Worm (Caenorhabditis elegans): Measurements from ENCODE around the gene C47D12.2.
"Not testable (repeated sequence)": the region's sequence is repeated elsewhere in the genome, so short reads cannot be mapped to it uniquely, and the experiment has no call there.

C47D12.2 gene

ce11 chrII:11689941-11690340, 13.8 kb downstream of the C47D12.2 start:
- TF ChIP-seq sea-1 (GFP tag; conservative IDR thresholded peaks at IDR 0.05) (no peak), ceh-36 (tag; optimal IDR thresholded peaks at IDR 0.05) (no peak), tbx-11 (GFP tag; IDR thresholded peaks at IDR 0.05) (no peak), B0310.2 (tag; optimal IDR thresholded peaks at IDR 0.05) (no peak), ets-7 (tag; optimal IDR thresholded peaks at IDR 0.05) (no peak), F13C5.2 (tag; optimal IDR thresholded peaks at IDR 0.05) (no peak), hmbx-1 (tag; optimal IDR thresholded peaks at IDR 0.05) (no peak), ceh-13 (GFP tag; optimal IDR thresholded peaks at IDR 0.05) (no peak), pes-1 (GFP tag; IDR thresholded peaks at IDR 0.05) (no peak), tbx-37 (GFP tag; conservative IDR thresholded peaks at IDR 0.05) (no peak), hnd-1 (tag; optimal IDR thresholded peaks at IDR 0.05) (no peak), hmg-4 (GFP tag; optimal IDR thresholded peaks at IDR 0.05) (no peak)

DNA sequence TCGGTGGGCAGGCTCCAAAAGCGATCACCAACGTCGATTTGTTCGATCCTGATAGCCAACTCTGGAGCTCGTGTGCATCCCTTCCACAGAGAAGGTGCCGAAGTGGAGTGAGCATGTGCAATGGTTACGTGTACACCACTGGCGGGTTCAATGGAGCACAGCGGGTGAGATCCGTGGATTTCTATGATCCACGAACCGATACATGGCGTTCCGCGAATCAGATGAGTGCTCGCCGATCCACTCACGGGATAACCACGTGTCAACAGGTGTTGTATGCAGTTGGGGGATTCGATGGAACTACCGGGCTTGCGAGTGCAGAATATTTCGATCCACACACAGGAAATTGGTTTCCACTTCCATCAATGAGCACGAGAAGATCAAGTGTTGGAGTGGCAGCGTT, 14.8 kb downstream of the C47D12.2 start:
- TF ChIP-seq pes-1 (GFP tag; IDR thresholded peaks at IDR 0.05) (no peak), flt-1 (GFP tag; IDR thresholded peaks at IDR 0.05) (no peak), hnd-1 (tag; optimal IDR thresholded peaks at IDR 0.05) (no peak), ets-7 (tag; optimal IDR thresholded peaks at IDR 0.05) (no peak), tbx-37 (GFP tag; conservative IDR thresholded peaks at IDR 0.05) (no peak), tra-4 (tag; optimal IDR thresholded peaks at IDR 0.05) (no peak), F13C5.2 (tag; optimal IDR thresholded peaks at IDR 0.05) (no peak), ama-1 (optimal IDR thresholded peaks at IDR 0.05) (no peak), tbx-11 (GFP tag; IDR thresholded peaks at IDR 0.05) (no peak), sea-1 (GFP tag; conservative IDR thresholded peaks at IDR 0.05) (no peak), ceh-36 (tag; optimal IDR thresholded peaks at IDR 0.05) (no peak), ceh-13 (GFP tag; optimal IDR thresholded peaks at IDR 0.05) (no peak), scrt-1 (GFP tag; IDR thresholded peaks at IDR 0.05) (no peak), aly-1 (tag; optimal IDR thresholded peaks at IDR 0.05) (no peak), hmbx-1 (tag; optimal IDR thresholded peaks at IDR 0.05) (no peak), B0310.2 (tag; optimal IDR thresholded peaks at IDR 0.05) (no peak), hmg-4 (GFP tag; optimal IDR thresholded peaks at IDR 0.05) (no peak)

- TF ChIP-seq pes-1 (GFP tag; IDR thresholded peaks at IDR 0.05) (peak; percentile 32; the same call in 1 of the 2 replicates), tbx-11 (GFP tag; IDR thresholded peaks at IDR 0.05) (no peak), F13C5.2 (tag; optimal IDR thresholded peaks at IDR 0.05) (peak; percentile 65)
Observed at ce11 chrII:11694432-11694831, 18.3 kb downstream of the C47D12.2 start.

DNA sequence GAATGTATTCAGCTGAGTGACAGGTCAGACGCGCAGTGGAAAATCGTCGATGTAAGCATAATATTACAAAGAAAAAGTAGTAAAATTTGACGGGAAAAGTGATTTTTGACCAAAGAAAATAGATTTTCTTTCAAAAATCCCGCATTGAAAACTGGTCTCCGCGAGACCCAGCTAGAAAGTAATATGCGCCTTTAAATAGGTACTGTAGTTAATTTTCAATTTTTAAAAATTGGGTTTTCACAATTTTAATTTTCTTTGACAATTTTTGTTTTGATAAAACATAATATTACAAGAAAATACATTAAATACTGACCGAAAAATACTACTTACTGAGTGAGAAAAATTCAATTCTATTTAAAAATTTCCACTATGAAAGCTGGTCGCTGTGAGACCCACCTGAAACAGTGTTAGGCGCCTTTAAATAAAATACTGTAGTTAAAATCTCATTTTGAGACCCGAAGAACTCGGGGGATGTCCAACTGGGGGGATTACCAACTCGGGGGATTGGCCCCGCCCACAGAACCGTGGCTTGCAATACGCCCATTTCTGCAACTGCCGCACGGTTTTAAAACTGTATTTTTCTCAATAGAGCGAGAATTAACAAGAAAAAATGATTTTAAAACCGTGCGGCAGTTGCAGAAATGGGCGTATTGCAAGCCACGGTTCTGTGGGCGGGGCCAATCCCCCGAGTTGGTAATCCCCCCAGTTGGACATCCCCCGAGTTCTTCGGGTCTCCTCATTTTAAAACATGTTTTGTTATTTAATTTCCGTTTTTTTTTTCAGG, 19.2 kb downstream of the C47D12.2 start, which contains the start of gene tars-1:
Gene tars-1, minus strand, starts transcription at position 497 of the 784 bp plus-strand sequence.
- not testable (repeated sequence) for TF ChIP-seq ama-1 (optimal IDR thresholded peaks at IDR 0.05); hnd-1 (tag; optimal IDR thresholded peaks at IDR 0.05); pes-1 (GFP tag; IDR thresholded peaks at IDR 0.05)

- no peak for TF ChIP-seq ama-1 (optimal IDR thresholded peaks at IDR 0.05)
- no peak for TF ChIP-seq B0310.2 (tag; optimal IDR thresholded peaks at IDR 0.05)
- no peak for TF ChIP-seq ceh-36 (tag; optimal IDR thresholded peaks at IDR 0.05)
- no peak for TF ChIP-seq hnd-1 (tag; optimal IDR thresholded peaks at IDR 0.05)
Observed at ce11 chrII:11695945-11696270, 19.8 kb downstream of the C47D12.2 start, which contains the start of gene xpf-1. TSS of gene xpf-1 (plus strand) at chrII:11696171.

DNA sequence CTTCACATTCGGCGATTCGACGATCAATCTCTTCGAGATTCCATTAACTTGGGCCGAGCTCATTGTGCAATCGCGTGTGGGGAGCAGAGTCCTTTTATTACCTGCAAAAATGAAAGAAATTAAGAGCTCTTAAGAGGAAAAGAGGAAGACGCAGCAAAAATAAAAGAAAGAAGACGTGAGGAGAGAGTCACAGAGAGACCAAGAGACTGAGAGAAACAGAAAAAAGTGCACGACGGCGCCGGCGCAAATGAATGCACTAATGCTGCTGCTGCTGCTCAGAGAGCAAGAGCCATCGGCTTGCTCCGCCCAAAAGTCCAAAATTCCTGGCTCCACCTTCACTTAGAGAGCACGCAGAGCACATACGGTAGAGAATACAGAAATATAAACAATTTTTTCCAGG, 24.1 kb downstream of the C47D12.2 start, which contains the start of gene inos-1:
Gene inos-1, minus strand, starts transcription at position 101 of the 400 bp plus-strand sequence.
- no peak for TF ChIP-seq F13C5.2 (tag; optimal IDR thresholded peaks at IDR 0.05)
- no peak for TF ChIP-seq hmg-4 (GFP tag; optimal IDR thresholded peaks at IDR 0.05)
- TF ChIP-seq ets-7 (tag; optimal IDR thresholded peaks at IDR 0.05) = no peak
- TF ChIP-seq ceh-13 (GFP tag; optimal IDR thresholded peaks at IDR 0.05) = no peak
- no peak for TF ChIP-seq tbx-37 (GFP tag; conservative IDR thresholded peaks at IDR 0.05)
- TF ChIP-seq ceh-36 (tag; optimal IDR thresholded peaks at IDR 0.05) = no peak
- no peak for TF ChIP-seq scrt-1 (GFP tag; IDR thresholded peaks at IDR 0.05)
- no peak for TF ChIP-seq ama-1 (optimal IDR thresholded peaks at IDR 0.05)
- no peak for TF ChIP-seq tra-4 (tag; optimal IDR thresholded peaks at IDR 0.05)
- TF ChIP-seq flt-1 (GFP tag; IDR thresholded peaks at IDR 0.05) = no peak
- TF ChIP-seq B0310.2 (tag; optimal IDR thresholded peaks at IDR 0.05) = no peak
- no peak for TF ChIP-seq hmbx-1 (tag; optimal IDR thresholded peaks at IDR 0.05)
- TF ChIP-seq pes-1 (GFP tag; IDR thresholded peaks at IDR 0.05) = no peak
- TF ChIP-seq tbx-11 (GFP tag; IDR thresholded peaks at IDR 0.05) = no peak
- no peak for TF ChIP-seq hnd-1 (tag; optimal IDR thresholded peaks at IDR 0.05)
- TF ChIP-seq aly-1 (tag; optimal IDR thresholded peaks at IDR 0.05) = no peak

ce11 chrII:11700635-11701034, 24.5 kb downstream of the C47D12.2 start:
- TF ChIP-seq aly-1 (tag; optimal IDR thresholded peaks at IDR 0.05) = no peak
- no peak for TF ChIP-seq hnd-1 (tag; optimal IDR thresholded peaks at IDR 0.05)

ce11 chrII:11705787-11706186, 29.7 kb downstream of the C47D12.2 start, which contains the start of gene VF13D12L.3:
TSS of gene VF13D12L.3 (plus strand) at chrII:11706009.
- TF ChIP-seq tra-4 (tag; optimal IDR thresholded peaks at IDR 0.05) = no peak
- no peak for TF ChIP-seq flt-1 (GFP tag; IDR thresholded peaks at IDR 0.05)
- no peak for TF ChIP-seq hmbx-1 (tag; optimal IDR thresholded peaks at IDR 0.05)
- no peak for TF ChIP-seq F13C5.2 (tag; optimal IDR thresholded peaks at IDR 0.05)
- TF ChIP-seq B0310.2 (tag; optimal IDR thresholded peaks at IDR 0.05) = no peak
